Worm (Caenorhabditis elegans): ENCODE data around the gene R01H2.2.

ce11 chrIII:7078737-7079136, 22.4 kb downstream of the R01H2.2 start, which contains the start of gene ZK418.6:
- TF ChIP-seq him-1 (tag; optimal IDR thresholded peaks at IDR 0.05) (no peak), W03F9.2 (tag; optimal IDR thresholded peaks at IDR 0.05) (no peak), dao-5 (tag; optimal IDR thresholded peaks at IDR 0.05) (no peak)

Measured in whole organism, L4/young adult.